Worm (Caenorhabditis elegans): ENCODE measurements around the gene ndub-5.

The ndub-5 gene

ce11 chrII:5649236-5650004, 41.7 kb downstream of the ndub-5 start, which contains the start of the genes sam-4, F59E12.17 and zyg-1 (continued):
- TF ChIP-seq egl-13 (tag; optimal IDR thresholded peaks at IDR 0.05) (no peak), nhr-85 (tag) (peak; percentile 74), F16B12.6 (tag; optimal IDR thresholded peaks at IDR 0.05) (peak; percentile 57), pag-3 (tag; optimal IDR thresholded peaks at IDR 0.05; ENCODE audit: borderline replicate concordance, insufficient read depth) (no peak), egl-27 (tag; optimal IDR thresholded peaks at IDR 0.05) (no peak)

DNA sequence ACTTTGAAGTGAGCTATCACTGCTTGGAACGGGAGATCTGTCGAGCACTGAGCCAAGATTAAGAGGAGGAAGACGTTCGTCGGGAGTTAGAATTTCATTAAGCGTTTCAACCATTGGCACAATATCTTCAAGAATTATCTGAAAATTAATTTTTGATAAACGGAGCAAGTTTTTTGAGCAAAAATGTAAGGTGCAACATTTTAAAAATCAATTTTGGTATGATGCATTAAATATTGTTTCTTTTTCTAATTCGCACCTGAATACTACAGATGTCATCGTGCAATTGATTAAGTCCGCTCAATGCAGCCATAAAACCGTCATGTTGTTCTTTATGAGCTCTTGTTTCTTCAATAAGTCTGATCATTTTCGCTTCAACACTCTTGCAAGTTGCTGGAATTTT, 42.9 kb downstream of the ndub-5 start, which contains the start of gene ddl-1:
Gene ddl-1, minus strand, starts transcription at position 101 of the 400 bp plus-strand sequence.
- TF ChIP-seq snpc-4 (tag; optimal IDR thresholded peaks at IDR 0.05) (no peak), unc-62 (GFP tag; optimal IDR thresholded peaks at IDR 0.05) (no peak), zag-1 (tag; optimal IDR thresholded peaks at IDR 0.05) (no peak)

- TF ChIP-seq pax-3 (tag; optimal IDR thresholded peaks at IDR 0.05), result no peak
Observed at ce11 chrII:5646942-5647341, 44.2 kb downstream of the ndub-5 start, which contains the start of gene F59E12.9. F59E12.9 (minus strand) TSS chrII:5647042.

DNA sequence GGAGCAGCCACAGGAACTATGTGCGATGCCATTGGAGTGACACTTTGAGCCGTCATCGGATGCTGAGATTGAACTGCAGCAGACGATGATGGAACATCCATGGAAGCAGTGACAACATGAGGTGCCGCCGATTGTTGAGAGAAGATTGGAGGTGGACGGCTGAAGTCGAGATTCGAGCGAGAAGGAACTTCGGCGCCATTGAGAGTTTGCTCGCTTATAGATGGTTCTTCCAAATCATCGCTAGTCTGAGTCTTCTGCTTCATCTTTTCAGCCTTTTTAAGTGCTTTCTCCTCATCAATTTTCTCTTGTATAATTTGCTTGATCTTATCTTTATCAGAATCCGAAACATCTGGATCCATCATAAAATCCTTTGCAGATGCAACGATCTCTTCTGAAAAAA, 49.0 kb downstream of the ndub-5 start:
- TF ChIP-seq ceh-88 (GFP tag; IDR thresholded peaks at IDR 0.05) (no peak), snpc-4 (tag; optimal IDR thresholded peaks at IDR 0.05) (no peak), lir-3 (tag; optimal IDR thresholded peaks at IDR 0.05; ENCODE audit: poor library complexity) (no peak), blmp-1 (tag; optimal IDR thresholded peaks at IDR 0.05) (no peak), aly-2 (tag; optimal IDR thresholded peaks at IDR 0.05) (no peak), lsy-2 (tag; optimal IDR thresholded peaks at IDR 0.05) (no peak), nhr-47 (tag; optimal IDR thresholded peaks at IDR 0.05) (no peak), efl-3 (GFP tag; optimal IDR thresholded peaks at IDR 0.05) (no peak), xbp-1 (tag; optimal IDR thresholded peaks at IDR 0.05) (no peak), tlp-1 (tag; optimal IDR thresholded peaks at IDR 0.05) (no peak), F16B12.6 (tag; optimal IDR thresholded peaks at IDR 0.05) (no peak), grh-1 (GFP tag; IDR thresholded peaks at IDR 0.05) (no peak), nhr-237 (tag; optimal IDR thresholded peaks at IDR 0.05) (no peak), nhr-85 (tag) (no peak), Y116A8C.19 (tag; optimal IDR thresholded peaks at IDR 0.05; ENCODE audit: borderline replicate concordance) (no peak), C04F5.9 (tag; optimal IDR thresholded peaks at IDR 0.05) (no peak), vab-15 (tag; optimal IDR thresholded peaks at IDR 0.05) (no peak), zip-4 (GFP tag; optimal IDR thresholded peaks at IDR 0.05) (no peak)

DNA sequence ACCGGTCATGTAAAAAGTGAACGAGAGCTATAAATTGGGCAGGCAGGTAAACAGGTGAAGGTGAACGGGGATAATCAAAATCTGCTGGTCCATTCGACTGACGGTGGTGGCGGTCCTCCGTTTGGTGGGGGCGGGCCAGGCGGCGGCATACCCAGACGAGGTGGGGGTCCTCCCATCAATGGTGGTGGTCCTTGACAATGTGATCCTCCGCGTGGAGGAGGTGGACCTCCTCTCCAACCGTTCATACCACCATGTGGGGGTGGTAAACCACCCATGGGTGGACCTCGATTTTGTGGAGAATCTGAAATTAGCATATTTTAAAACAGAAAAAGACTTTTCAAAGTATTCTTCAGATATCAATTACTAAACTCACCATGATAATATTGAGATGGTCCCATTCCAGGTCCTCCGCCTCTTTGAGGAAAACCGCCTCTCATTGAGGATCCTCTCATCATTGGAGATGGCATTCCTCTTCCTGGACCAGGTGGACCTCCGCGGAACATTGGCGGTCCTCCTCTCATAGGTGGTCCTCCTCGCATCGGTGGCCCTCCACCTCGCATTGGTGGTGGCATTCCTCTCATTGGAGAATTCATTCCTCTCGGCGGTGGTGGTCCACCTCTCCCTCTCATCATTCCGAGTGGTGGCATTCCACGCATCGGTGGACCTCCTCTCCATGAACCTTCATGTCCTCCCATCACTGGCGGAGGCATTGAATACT, 50.6 kb downstream of the ndub-5 start:
- TF ChIP-seq ceh-90 (tag; optimal IDR thresholded peaks at IDR 0.05) (no peak), blmp-1 (tag; optimal IDR thresholded peaks at IDR 0.05) (no peak), ama-1 (optimal IDR thresholded peaks at IDR 0.05) (no peak)
